Fruit fly (Drosophila melanogaster) whole organism, prepupa: ENCODE results near the gene mTerf3.
A peak's percentile ranks its signal among the peaks of the same experiment; 100 is the strongest.

Experiments
- Blimp-1 ChIP-seq: fragments of 200-800 bp; sonication (Bioruptor generic); optimal IDR thresholded peaks from 3 replicates; lab custom pipeline; 2017; ENCODE audit warnings: missing biosample characterization, missing genetic modification characterization, mild to moderate bottlenecking, moderate library complexity, missing genetic modification reagents
- CG10631 ChIP-seq: fragments of 200-800 bp; sonication (Bioruptor generic); optimal IDR thresholded peaks from 2 replicates; lab custom pipeline; 2016; ENCODE audit warnings: missing biosample characterization, missing genetic modification characterization
- CG10669 ChIP-seq: fragments of 200-800 bp; sonication (Bioruptor generic); optimal IDR thresholded peaks from 3 replicates; lab custom pipeline; 2018; ENCODE audit warnings: missing biosample characterization, mild to moderate bottlenecking, missing genetic modification characterization, moderate library complexity
- CG11294 ChIP-seq: fragments of 200-800 bp; sonication (Bioruptor generic); IDR thresholded peaks from 2 replicates; pipeline ENCODE4 v1.3.6; 2022; ENCODE audit warnings: missing biosample characterization, missing genetic modification characterization
- CG11762 ChIP-seq: fragments of 200-800 bp; sonication (Bioruptor generic); optimal IDR thresholded peaks from 3 replicates; lab custom pipeline; 2016; ENCODE audit warnings: missing biosample characterization, missing genetic modification characterization; ENCODE audit not compliant: insufficient read depth
- CG11902 ChIP-seq: fragments of 200-800 bp; sonication (Bioruptor generic); optimal IDR thresholded peaks from 3 replicates; lab custom pipeline; 2016; ENCODE audit warnings: missing biosample characterization, missing genetic modification characterization
- CG15336 ChIP-seq: fragments of 200-800 bp; sonication (Bioruptor generic); IDR thresholded peaks from 2 replicates; pipeline ENCODE4 v1.3.6; 2022; ENCODE audit warnings: missing biosample characterization, missing genetic modification characterization
- CG1621 ChIP-seq: fragments of 200-800 bp; sonication (Bioruptor generic); optimal IDR thresholded peaks from 3 replicates; lab custom pipeline; 2018; ENCODE audit warnings: missing biosample characterization, mild to moderate bottlenecking, missing genetic modification characterization
- CG16779 ChIP-seq: fragments of 200-800 bp; sonication (Bioruptor generic); optimal IDR thresholded peaks from 3 replicates; lab custom pipeline; 2017; ENCODE audit warnings: missing biosample characterization, mild to moderate bottlenecking, missing genetic modification characterization
- CG3032 ChIP-seq: fragments of 200-800 bp; optimal IDR thresholded peaks from 2 replicates; lab custom pipeline; 2019; ENCODE audit warnings: missing biosample characterization, mild to moderate bottlenecking, missing genetic modification characterization, moderate library complexity
- CG31627 ChIP-seq: fragments of 200-800 bp; sonication (Bioruptor generic); optimal IDR thresholded peaks from 3 replicates; lab custom pipeline; 2016; ENCODE audit warnings: missing biosample characterization, missing genetic modification characterization
- CG32006 ChIP-seq: fragments of 200-800 bp; sonication (Bioruptor generic); optimal IDR thresholded peaks from 3 replicates; lab custom pipeline; 2017; ENCODE audit warnings: missing biosample characterization, mild to moderate bottlenecking, missing genetic modification characterization
- CG34406 ChIP-seq: fragments of 200-800 bp; sonication (Bioruptor generic); optimal IDR thresholded peaks from 3 replicates; lab custom pipeline; 2016; ENCODE audit warnings: missing biosample characterization, missing genetic modification characterization
- CG3919 ChIP-seq: fragments of 200-800 bp; sonication (Bioruptor generic); optimal IDR thresholded peaks from 3 replicates; lab custom pipeline; 2016; ENCODE audit warnings: missing biosample characterization, missing genetic modification characterization
- CG4318 ChIP-seq: fragments of 200-800 bp; sonication (Bioruptor generic); optimal IDR thresholded peaks from 3 replicates; lab custom pipeline; 2017; ENCODE audit warnings: missing biosample characterization, mild to moderate bottlenecking, missing genetic modification characterization
- CG6163 ChIP-seq: fragments of 200-800 bp; sonication (Bioruptor generic); IDR thresholded peaks from 3 replicates; pipeline ENCODE4 v1.3.6; 2022; ENCODE audit warnings: missing biosample characterization, missing genetic modification characterization
- CG6276 ChIP-seq: fragments of 200-800 bp; sonication (Bioruptor generic); optimal IDR thresholded peaks from 2 replicates; lab custom pipeline; 2017; ENCODE audit warnings: missing biosample characterization, mild to moderate bottlenecking, missing genetic modification characterization
- CG6808 ChIP-seq: fragments of 200-800 bp; sonication (Bioruptor generic); optimal IDR thresholded peaks from 3 replicates; lab custom pipeline; 2017; ENCODE audit warnings: missing biosample characterization, missing genetic modification characterization, mild to moderate bottlenecking, moderate library complexity, missing genetic modification reagents
- CG6854 ChIP-seq: fragments of 200-800 bp; sonication (Bioruptor generic); optimal IDR thresholded peaks from 2 replicates; lab custom pipeline; 2017; ENCODE audit warnings: missing biosample characterization, mild to moderate bottlenecking, missing genetic modification characterization
- CG7368 ChIP-seq: fragments of 200-800 bp; sonication (Bioruptor generic); optimal IDR thresholded peaks from 3 replicates; lab custom pipeline; 2016; ENCODE audit warnings: missing biosample characterization, missing genetic modification characterization
- CG8119 ChIP-seq: fragments of 200-800 bp; sonication (Bioruptor generic); IDR thresholded peaks from 3 replicates; pipeline ENCODE4 v1.3.6; 2022; ENCODE audit warnings: missing biosample characterization, missing genetic modification characterization
- CG8319 ChIP-seq: fragments of 200-800 bp; sonication (Bioruptor generic); optimal IDR thresholded peaks from 3 replicates; lab custom pipeline; 2016; ENCODE audit warnings: missing biosample characterization, missing genetic modification characterization
- CG9139 ChIP-seq: fragments of 200-800 bp; sonication (Bioruptor generic); optimal IDR thresholded peaks from 3 replicates; lab custom pipeline; 2017; ENCODE audit warnings: missing biosample characterization, mild to moderate bottlenecking, missing genetic modification characterization
- Eip75B ChIP-seq: fragments of 200-800 bp; sonication (Bioruptor generic); optimal IDR thresholded peaks from 3 replicates; lab custom pipeline; 2016; ENCODE audit warnings: missing biosample characterization, missing genetic modification characterization
- Eip93F ChIP-seq: fragments of 200-800 bp; sonication (Bioruptor generic); optimal IDR thresholded peaks from 2 replicates; lab custom pipeline; 2016; ENCODE audit warnings: missing biosample characterization, mild to moderate bottlenecking, missing genetic modification characterization
- Ets21C ChIP-seq: fragments of 200-800 bp; sonication (Bioruptor generic); optimal IDR thresholded peaks from 3 replicates; lab custom pipeline; 2016; ENCODE audit warnings: missing biosample characterization, missing genetic modification characterization
- Hr38 ChIP-seq: sonication (Bioruptor generic); optimal IDR thresholded peaks from 2 replicates; lab custom pipeline; 2016; ENCODE audit warnings: missing biosample characterization, missing genetic modification characterization
- Hr4 ChIP-seq: fragments of 200-800 bp; sonication (Bioruptor generic); optimal IDR thresholded peaks from 3 replicates; lab custom pipeline; 2016; ENCODE audit warnings: missing biosample characterization, missing genetic modification characterization
- Lpt ChIP-seq: fragments of 200-800 bp; sonication (Bioruptor generic); optimal IDR thresholded peaks from 3 replicates; lab custom pipeline; 2016; ENCODE audit warnings: missing biosample characterization, missing genetic modification characterization
- Met ChIP-seq: fragments of 200-800 bp; sonication (Bioruptor generic); optimal IDR thresholded peaks from 3 replicates; lab custom pipeline; 2016; ENCODE audit warnings: missing biosample characterization, missing genetic modification characterization
- OdsH ChIP-seq: fragments of 200-800 bp; sonication (Bioruptor generic); optimal IDR thresholded peaks from 3 replicates; lab custom pipeline; 2016; ENCODE audit warnings: missing biosample characterization, missing genetic modification characterization
- Sox14 ChIP-seq: fragments of 200-800 bp; sonication (Bioruptor generic); optimal IDR thresholded peaks from 3 replicates; lab custom pipeline; 2016; ENCODE audit warnings: missing biosample characterization, missing genetic modification characterization
- Sox15 ChIP-seq: fragments of 200-800 bp; sonication (Bioruptor generic); optimal IDR thresholded peaks from 3 replicates; lab custom pipeline; 2016; ENCODE audit warnings: missing biosample characterization, missing genetic modification characterization
- achi ChIP-seq: fragments of 200-800 bp; sonication (Bioruptor generic); optimal IDR thresholded peaks from 3 replicates; lab custom pipeline; 2016; ENCODE audit warnings: missing biosample characterization, missing genetic modification characterization
- acj6 ChIP-seq: fragments of 200-800 bp; sonication (Bioruptor generic); optimal IDR thresholded peaks from 3 replicates; lab custom pipeline; 2016; ENCODE audit warnings: missing biosample characterization, missing genetic modification characterization
- cyc ChIP-seq: fragments of 200-800 bp; sonication (Bioruptor generic); optimal IDR thresholded peaks from 3 replicates; lab custom pipeline; 2016; ENCODE audit warnings: missing biosample characterization, missing genetic modification characterization
- dac ChIP-seq: fragments of 200-800 bp; sonication (Bioruptor generic); optimal IDR thresholded peaks from 2 replicates; lab custom pipeline; 2017; ENCODE audit warnings: missing biosample characterization, mild to moderate bottlenecking, missing genetic modification characterization
- dsx ChIP-seq: fragments of 200-800 bp; optimal IDR thresholded peaks from 3 replicates; lab custom pipeline; 2019; ENCODE audit warnings: missing biosample characterization, mild to moderate bottlenecking, missing genetic modification characterization, moderate library complexity; ENCODE audit not compliant: poor library complexity, severe bottlenecking
- eg ChIP-seq: fragments of 200-800 bp; sonication (Bioruptor generic); IDR thresholded peaks from 3 replicates; pipeline ENCODE4 v1.3.6; 2022; ENCODE audit warnings: missing biosample characterization, missing genetic modification characterization
- esn ChIP-seq: fragments of 200-800 bp; sonication (Bioruptor generic); optimal IDR thresholded peaks from 2 replicates; lab custom pipeline; 2016; ENCODE audit warnings: missing biosample characterization, mild to moderate bottlenecking, missing genetic modification characterization, moderate library complexity
- fd59A ChIP-seq: fragments of 200-800 bp; sonication (Bioruptor generic); optimal IDR thresholded peaks from 2 replicates; lab custom pipeline; 2017; ENCODE audit warnings: missing biosample characterization, mild to moderate bottlenecking, missing genetic modification characterization, missing genetic modification reagents
- fd85E ChIP-seq: fragments of 200-800 bp; sonication (Bioruptor generic); optimal IDR thresholded peaks from 3 replicates; lab custom pipeline; 2016; ENCODE audit warnings: missing biosample characterization, missing genetic modification characterization
- lz ChIP-seq: fragments of 200-800 bp; sonication (Bioruptor generic); optimal IDR thresholded peaks from 3 replicates; lab custom pipeline; 2016; ENCODE audit warnings: missing biosample characterization, missing genetic modification characterization
- net ChIP-seq: fragments of 200-800 bp; sonication (Bioruptor generic); optimal IDR thresholded peaks from 3 replicates; lab custom pipeline; 2016; ENCODE audit warnings: missing biosample characterization, missing genetic modification characterization
- salr ChIP-seq, 2 experiments: fragments of 200-800 bp; sonication (Bioruptor generic); optimal IDR thresholded peaks; 3 replicates each; lab custom pipeline; 2016 to 2018; ENCODE audit warnings: missing biosample characterization in 2 of 2, missing genetic modification characterization in 2 of 2, mild to moderate bottlenecking in 1 of 2
- spab ChIP-seq: fragments of 200-800 bp; sonication (Bioruptor generic); optimal IDR thresholded peaks from 2 replicates; lab custom pipeline; 2017; ENCODE audit warnings: missing biosample characterization, mild to moderate bottlenecking, missing genetic modification characterization, missing genetic modification reagents
- ss ChIP-seq, 2 experiments: fragments of 200-800 bp; sonication (Bioruptor generic); optimal IDR thresholded peaks; 2 replicates in 1 of 2; 3 replicates in 1 of 2; lab custom pipeline; 2017 to 2018; ENCODE audit warnings: mild to moderate bottlenecking in 2 of 2, missing biosample characterization in 2 of 2, missing genetic modification characterization in 2 of 2, moderate library complexity in 1 of 2
- svp ChIP-seq: fragments of 200-800 bp; sonication (Bioruptor generic); peaks from one replicate; lab custom pipeline; 2016; ENCODE audit warnings: missing biosample characterization, missing genetic modification characterization
- topi ChIP-seq: fragments of 200-800 bp; sonication (Bioruptor generic); optimal IDR thresholded peaks from 3 replicates; lab custom pipeline; 2016; ENCODE audit warnings: missing biosample characterization, missing genetic modification characterization

Gene mTerf3

DNA sequence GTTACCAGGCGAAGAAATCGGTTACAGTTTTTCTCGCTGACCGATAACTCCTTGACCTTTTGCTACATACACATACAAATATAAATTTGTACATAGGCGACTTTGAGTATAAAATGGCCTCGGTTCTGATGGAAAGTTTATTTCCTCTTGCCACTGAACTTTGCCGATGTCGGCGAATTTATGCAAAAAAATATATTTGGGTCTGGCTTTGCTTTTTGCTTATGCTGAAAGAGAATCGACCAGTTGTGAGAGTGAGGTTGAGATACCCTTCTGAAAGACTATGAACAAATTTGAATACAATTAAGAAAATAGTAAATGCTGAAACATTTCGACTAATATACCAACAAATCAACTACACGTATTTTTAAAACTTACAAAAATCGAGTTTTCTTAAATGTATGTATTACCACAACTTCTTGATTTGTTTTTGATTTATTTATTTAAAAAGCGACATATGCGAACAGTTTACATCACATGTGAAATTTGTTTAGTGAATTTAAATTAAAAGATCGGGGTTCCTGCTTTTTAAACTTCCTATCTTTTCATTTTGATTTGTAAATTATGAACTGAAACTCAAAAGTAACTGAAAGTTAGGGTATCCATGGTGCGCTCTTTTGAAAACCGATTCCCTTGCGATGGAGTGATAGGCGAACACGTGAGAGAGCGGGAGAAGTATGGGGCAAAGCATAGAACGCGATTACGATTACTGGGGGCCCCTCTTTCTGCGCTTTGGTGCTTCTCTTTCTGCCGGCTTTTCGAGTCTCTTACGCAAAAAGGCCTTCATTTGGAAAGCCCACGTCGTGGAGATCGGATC, 11.2 kb downstream of the mTerf3 start:
- TF ChIP-seq CG16779 (tag; lab: Kevin White, UChicago) (peak; percentile 82), Hr38 (GFP tag; lab: Kevin White, UChicago) (no peak), net (peak; percentile 84), CG6854 (GFP tag; lab: Kevin White, UChicago) (peak; percentile 33), Eip75B (peak; percentile 85), Sox14 (GFP tag; lab: Kevin White, UChicago) (peak; percentile 86), Met (GFP tag; lab: Kevin White, UChicago) (peak; percentile 82), eg (GFP tag; lab: Robert Waterston, UW) (peak; percentile 24; the same call in 1 of the 3 replicates), CG4318 (GFP tag; lab: Kevin White, UChicago) (peak; percentile 67), dsx (GFP tag; lab: Kevin White, UChicago) (peak; percentile 71), salr (GFP tag; optimal IDR thresholded peaks at IDR 0.05; lab: Kevin White, UChicago) (peak in 1 of 2 experiments; percentile 84), CG10631 (GFP tag; lab: Kevin White, UChicago) (peak; percentile 63), CG32006 (GFP tag; lab: Kevin White, UChicago) (peak; percentile 91), dac (peak; percentile 50), lz (GFP tag; lab: Kevin White, UChicago) (peak; percentile 82), CG31627 (GFP tag; lab: Kevin White, UChicago) (peak; percentile 81), CG11902 (peak; percentile 49), Eip93F (GFP tag; lab: Kevin White, UChicago) (peak; percentile 45), CG8319 (peak; percentile 60), Ets21C (peak; percentile 58), CG1621 (tag; lab: Kevin White, UChicago) (peak; percentile 48), CG3919 (GFP tag; lab: Kevin White, UChicago) (peak; percentile 75), OdsH (GFP tag; lab: Kevin White, UChicago) (peak; percentile 74), fd59A (GFP tag; lab: Kevin White, UChicago) (peak; percentile 71), acj6 (GFP tag; lab: Kevin White, UChicago) (peak; percentile 75), Lpt (GFP tag; lab: Kevin White, UChicago) (peak; percentile 67), achi (GFP tag; lab: Kevin White, UChicago) (peak; percentile 78), CG11294 (GFP tag; lab: Robert Waterston, UW) (no peak), ss (GFP tag; optimal IDR thresholded peaks at IDR 0.05; lab: Kevin White, UChicago) (peak; percentile 72 to 84), fd85E (GFP tag; lab: Kevin White, UChicago) (no peak), svp (peak; percentile 93), CG3032 (tag; lab: Kevin White, UChicago) (peak; percentile 78), CG9139 (GFP tag; lab: Kevin White, UChicago) (peak; percentile 59), CG8119 (GFP tag; lab: Robert Waterston, UW) (peak; percentile 74; the same call in 2 of the 3 replicates), CG6808 (peak; percentile 86), Sox15 (GFP tag; lab: Kevin White, UChicago) (peak; percentile 63), Hr4 (GFP tag; lab: Kevin White, UChicago) (peak; percentile 84), CG10669 (GFP tag; lab: Kevin White, UChicago) (peak; percentile 72), CG7368 (GFP tag; lab: Kevin White, UChicago) (peak; percentile 50), CG6163 (GFP tag; lab: Robert Waterston, UW) (0 out of 3 replicates have a peak, but pooled peaks have one; percentile 26), topi (GFP tag; lab: Kevin White, UChicago) (peak; percentile 89), spab (peak; percentile 74), CG15336 (peak; percentile 70), CG34406 (GFP tag; lab: Kevin White, UChicago) (peak; percentile 78), CG11762 (GFP tag; lab: Kevin White, UChicago) (peak; percentile 55), esn (GFP tag; lab: Kevin White, UChicago) (peak; percentile 90), cyc (GFP tag; lab: Kevin White, UChicago) (peak; percentile 71), CG6276 (GFP tag; lab: Kevin White, UChicago) (peak; percentile 82), Blimp-1 (peak; percentile 49)
